Fruit fly (Drosophila melanogaster): Measurements from ENCODE around the gene CG11857.

Gene CG11857

DNA sequence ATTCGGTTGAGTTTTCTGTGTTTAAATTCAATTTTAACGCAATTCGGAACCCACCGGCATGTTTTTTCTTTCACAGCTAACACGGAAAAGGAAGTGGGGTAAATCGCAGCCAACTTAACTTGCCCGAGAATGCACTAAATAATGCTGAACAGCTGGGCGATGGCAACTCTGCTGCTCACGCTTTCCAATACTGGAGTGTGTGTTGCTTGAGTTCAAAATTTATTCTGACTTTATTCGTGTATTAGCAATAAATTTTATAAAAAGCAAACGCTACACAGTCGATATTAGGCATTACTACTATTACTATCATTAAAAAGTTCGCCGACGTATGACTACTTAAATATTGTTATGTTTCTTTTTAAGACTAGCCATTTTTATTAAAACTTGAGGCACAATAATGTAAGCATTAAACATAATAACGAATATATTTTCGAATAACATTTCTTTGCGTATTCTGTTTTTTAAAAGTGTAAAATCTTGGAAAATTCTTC is 11.3 kb upstream of the CG11857 start, which contains the start of the genes RpS27 and Nup37 (continued):
- TF ChIP-seq CG6175 (GFP tag; IDR thresholded peaks at IDR 0.05) (peak; percentile 98), CG1602 (GFP tag; optimal IDR thresholded peaks at IDR 0.05) (peak; percentile 95), Sry-δ (GFP tag; optimal IDR thresholded peaks at IDR 0.05) (peak; percentile 83), ERR (GFP tag; optimal IDR thresholded peaks at IDR 0.05) (peak; percentile 90), CG16779 (GFP tag; IDR thresholded peaks at IDR 0.05) (peak; percentile 97), CG15073 (GFP tag; optimal IDR thresholded peaks at IDR 0.05) (peak; percentile 68), exex (tag; optimal IDR thresholded peaks at IDR 0.05) (peak; percentile 88), CG34376 (GFP tag; optimal IDR thresholded peaks at IDR 0.05) (peak; percentile 100), CG9817 (tag; optimal IDR thresholded peaks at IDR 0.05) (peak; percentile 99), stc (GFP tag; IDR thresholded peaks at IDR 0.05) (peak; percentile 93), ttk (GFP tag; IDR thresholded peaks at IDR 0.05) (peak; percentile 97), Rfx (GFP tag; IDR thresholded peaks at IDR 0.05) (peak; percentile 99), Atf3 (GFP tag; optimal IDR thresholded peaks at IDR 0.05) (peak; percentile 98), tna (GFP tag; IDR thresholded peaks at IDR 0.05; ENCODE audit: partially characterized antibody) (no peak), tin (GFP tag; optimal IDR thresholded peaks at IDR 0.05) (peak; percentile 98), lbe (GFP tag; optimal IDR thresholded peaks at IDR 0.05) (peak; percentile 91), CG17612 (GFP tag; IDR thresholded peaks at IDR 0.05) (peak; percentile 93), CG16813 (GFP tag; IDR thresholded peaks at IDR 0.05; ENCODE audit: partially characterized antibody) (peak; percentile 48; the same call in 2 of the 3 replicates), fd102C (GFP tag; optimal IDR thresholded peaks at IDR 0.05) (peak; percentile 95), abd-A (tag; optimal IDR thresholded peaks at IDR 0.05) (no peak), cato (GFP tag; optimal IDR thresholded peaks at IDR 0.05; ENCODE audit: borderline replicate concordance) (peak; percentile 96), HmgD (GFP tag; optimal IDR thresholded peaks at IDR 0.05) (peak; percentile 99), hb (GFP tag; IDR thresholded peaks at IDR 0.05; ENCODE audit: partially characterized antibody) (no peak), Usf (GFP tag; optimal IDR thresholded peaks at IDR 0.05) (peak; percentile 97), Eip74EF (GFP tag; optimal IDR thresholded peaks at IDR 0.05) (peak in 1 of 2 experiments; percentile 93), lmd (GFP tag; IDR thresholded peaks at IDR 0.05) (peak; percentile 95), B-H2 (GFP tag; optimal IDR thresholded peaks at IDR 0.05) (peak; percentile 100), B-H1 (GFP tag; IDR thresholded peaks at IDR 0.05) (peak; percentile 90), Hr78 (GFP tag; optimal IDR thresholded peaks at IDR 0.05) (no peak), p53 (GFP tag; optimal IDR thresholded peaks at IDR 0.05) (peak; percentile 98), NC2β (GFP tag; optimal IDR thresholded peaks at IDR 0.05) (peak; percentile 100), CG2120 (GFP tag; optimal IDR thresholded peaks at IDR 0.05) (peak; percentile 95), CG6813 (GFP tag; optimal IDR thresholded peaks at IDR 0.05) (peak; percentile 98), CG10274 (GFP tag; optimal IDR thresholded peaks at IDR 0.05) (peak; percentile 96), dimm (GFP tag; IDR thresholded peaks at IDR 0.05) (peak; percentile 92), CG12744 (GFP tag; optimal IDR thresholded peaks at IDR 0.05) (peak; percentile 96), mirr (GFP tag; optimal IDR thresholded peaks at IDR 0.05) (peak; percentile 100), Xbp1 (GFP tag; optimal IDR thresholded peaks at IDR 0.05) (peak; percentile 98), tap (tag; optimal IDR thresholded peaks at IDR 0.05) (peak; percentile 88), CG6254 (GFP tag; optimal IDR thresholded peaks at IDR 0.05) (peak; percentile 89), TFAM (GFP tag; optimal IDR thresholded peaks at IDR 0.05) (peak; percentile 93), CG31224 (GFP tag; IDR thresholded peaks at IDR 0.05) (peak; percentile 93), ind (GFP tag; optimal IDR thresholded peaks at IDR 0.05) (peak; percentile 96), Hmr (GFP tag; optimal IDR thresholded peaks at IDR 0.05) (peak; percentile 99), sd (tag; optimal IDR thresholded peaks at IDR 0.05) (peak; percentile 83), chm (GFP tag; IDR thresholded peaks at IDR 0.05) (peak; percentile 99), kni (GFP tag; optimal IDR thresholded peaks at IDR 0.05) (peak; percentile 100), peb (GFP tag; IDR thresholded peaks at IDR 0.05) (peak; percentile 89), CG14050 (GFP tag; IDR thresholded peaks at IDR 0.05) (peak; percentile 93), Gug (GFP tag; IDR thresholded peaks at IDR 0.05) (peak; percentile 92)
